Fruit fly (Drosophila melanogaster) whole organism, wandering third instar larva: ENCODE results near the gene lilli.

Experiments
- Abd-B ChIP-seq: fragments of >200 bp; optimal IDR thresholded peaks from 2 replicates; lab custom pipeline; 2017; ENCODE audit warnings: missing biosample characterization, missing genetic modification characterization
- CG32264 ChIP-seq: fragments of 200-800 bp; sonication (Bioruptor generic); optimal IDR thresholded peaks from 2 replicates; lab custom pipeline; 2016; ENCODE audit warnings: missing biosample characterization, missing genetic modification characterization
- CG9705 ChIP-seq: fragments of 200-800 bp; sonication (Bioruptor generic); optimal IDR thresholded peaks from 2 replicates; lab custom pipeline; 2018; ENCODE audit warnings: missing biosample characterization, mild to moderate bottlenecking, missing genetic modification characterization
- Dfd ChIP-seq: fragments of >200 bp; optimal IDR thresholded peaks from 2 replicates; lab custom pipeline; 2017; ENCODE audit warnings: missing biosample characterization, missing genetic modification characterization
- Dif ChIP-seq: fragments of 200-275, 200-300 bp; sonication (Bioruptor generic); optimal IDR thresholded peaks from 2 replicates; lab custom pipeline; 2018; ENCODE audit warnings: missing biosample characterization, missing genetic modification characterization; ENCODE audit not compliant: partially characterized antibody
- GATAd ChIP-seq: sonication (Bioruptor generic); optimal IDR thresholded peaks from 2 replicates; lab custom pipeline; 2016; ENCODE audit warnings: missing biosample characterization, missing genetic modification characterization
- HLH106 ChIP-seq: fragments of 200-800 bp; optimal IDR thresholded peaks from 3 replicates; lab custom pipeline; 2019; ENCODE audit warnings: missing biosample characterization, mild to moderate bottlenecking, missing genetic modification characterization, moderate library complexity
- Hr78 ChIP-seq: fragments of >200 bp; optimal IDR thresholded peaks from 2 replicates; lab custom pipeline; 2017; ENCODE audit warnings: missing biosample characterization, missing genetic modification characterization
- Jra ChIP-seq: sonication (Bioruptor generic); optimal IDR thresholded peaks from 2 replicates; lab custom pipeline; 2016; ENCODE audit warnings: missing biosample characterization, missing genetic modification characterization
- Mio ChIP-seq: sonication (Bioruptor generic); optimal IDR thresholded peaks from 2 replicates; lab custom pipeline; 2016; ENCODE audit warnings: missing biosample characterization, missing genetic modification characterization
- Myc ChIP-seq: fragments of >200 bp; optimal IDR thresholded peaks from 2 replicates; lab custom pipeline; 2017
- N ChIP-seq: fragments of >200 bp; optimal IDR thresholded peaks from 2 replicates; lab custom pipeline; 2018; ENCODE audit warnings: missing biosample characterization, missing external identifiers, missing genetic modification characterization
- Rel ChIP-seq, 2 experiments: fragments of 200-800 bp; sonication (Bioruptor generic) in 1 of 2; optimal IDR thresholded peaks; 2 replicates in 1 of 2; 3 replicates in 1 of 2; lab custom pipeline; 2016 to 2019; ENCODE audit warnings: mild to moderate bottlenecking in 2 of 2, missing biosample characterization in 2 of 2, missing genetic modification characterization in 2 of 2, moderate library complexity in 1 of 2
- Sp1 ChIP-seq: fragments of 200-800 bp; sonication (Bioruptor generic); optimal IDR thresholded peaks from 3 replicates; lab custom pipeline; 2019; ENCODE audit warnings: missing biosample characterization, mild to moderate bottlenecking, missing genetic modification characterization, moderate library complexity
- Vsx2 ChIP-seq: fragments of 200-300, 225-300 bp; sonication (Bioruptor generic); optimal IDR thresholded peaks from 2 replicates; lab custom pipeline; 2018; ENCODE audit warnings: missing biosample characterization, missing genetic modification characterization; ENCODE audit not compliant: partially characterized antibody
- brk ChIP-seq: fragments of 200-800 bp; sonication (Bioruptor generic); optimal IDR thresholded peaks from 2 replicates; lab custom pipeline; 2016; ENCODE audit warnings: missing biosample characterization, mild to moderate bottlenecking, missing genetic modification characterization
- dl ChIP-seq, 2 experiments: fragments of 175-275, 200-275 bp in 1 of 2; fragments of 200-275 bp in 1 of 2; sonication (Bioruptor generic); optimal IDR thresholded peaks; lab custom pipeline; 2018; ENCODE audit warnings: mild to moderate bottlenecking in 2 of 2, missing biosample characterization in 2 of 2, missing genetic modification characterization in 2 of 2, moderate library complexity in 2 of 2; ENCODE audit not compliant: partially characterized antibody in 2 of 2, insufficient read depth in 1 of 2
- dmrt93B ChIP-seq: fragments of 200-800 bp; sonication (Bioruptor generic); optimal IDR thresholded peaks from 2 replicates; lab custom pipeline; 2018; ENCODE audit warnings: missing biosample characterization, mild to moderate bottlenecking, missing genetic modification characterization
- dsf ChIP-seq: sonication (Bioruptor generic); optimal IDR thresholded peaks from 2 replicates; lab custom pipeline; 2016; ENCODE audit warnings: missing biosample characterization, missing genetic modification characterization, borderline replicate concordance
- foxo ChIP-seq, 2 experiments: fragments of 200-800 bp; sonication (Bioruptor generic); optimal IDR thresholded peaks; 2 replicates in 1 of 2; 3 replicates in 1 of 2; lab custom pipeline; 2016 to 2017; ENCODE audit warnings: missing biosample characterization in 2 of 2, missing genetic modification characterization in 2 of 2
- fru ChIP-seq: fragments of 200-800 bp; sonication (Bioruptor generic); optimal IDR thresholded peaks from 3 replicates; lab custom pipeline; 2016; ENCODE audit warnings: missing biosample characterization, mild to moderate bottlenecking, missing genetic modification characterization
- h ChIP-seq: fragments of 200-800 bp; sonication (Bioruptor generic); optimal IDR thresholded peaks from 3 replicates; lab custom pipeline; 2016; ENCODE audit warnings: missing biosample characterization, mild to moderate bottlenecking, missing genetic modification characterization
- jim ChIP-seq: fragments of 175-275, 200-325 bp; sonication (Bioruptor generic); optimal IDR thresholded peaks from 2 replicates; lab custom pipeline; 2016; ENCODE audit warnings: missing biosample characterization, mild to moderate bottlenecking, missing genetic modification characterization
- lola ChIP-seq: fragments of >200 bp; optimal IDR thresholded peaks from 2 replicates; lab custom pipeline; 2017; ENCODE audit warnings: missing biosample characterization, missing genetic modification characterization
- sv ChIP-seq: fragments of 200-800 bp; sonication (Bioruptor generic); optimal IDR thresholded peaks from 3 replicates; lab custom pipeline; 2016; ENCODE audit warnings: missing biosample characterization, missing genetic modification characterization
- woc ChIP-seq: sonication (Bioruptor generic); optimal IDR thresholded peaks from 2 replicates; lab custom pipeline; 2016; ENCODE audit warnings: missing biosample characterization, mild to moderate bottlenecking, missing genetic modification characterization

The lilli gene

dm6 chr2L:2992664-2993174 is 107.0 kb downstream of the lilli start, which contains the start of the genes okr and CG3558:
TSS of gene okr (minus strand) at chr2L:2992759.
TSS of gene CG3558 (plus strand) at chr2L:2992870.
- TF ChIP-seq Rel (GFP tag; optimal IDR thresholded peaks at IDR 0.05; lab: Kevin White, UChicago), result no peak
- peak; percentile 2 for TF ChIP-seq Rel (tag; optimal IDR thresholded peaks at IDR 0.05; lab: Kevin White, UChicago)
- no peak for TF ChIP-seq Mio (GFP tag; lab: Kevin White, UChicago)
- peak; percentile 1 for TF ChIP-seq CG9705 (GFP tag; lab: Kevin White, UChicago)
- peak; percentile 16 for TF ChIP-seq Myc (lab: Kevin White, UChicago)
- peak; percentile 2 for TF ChIP-seq sv (GFP tag; lab: Kevin White, UChicago)
- TF ChIP-seq, all 38 proteins: peak for 4

dm6 chr2L:2993236-2993635 is 107.5 kb downstream of the lilli start:
- TF ChIP-seq dsf, result no peak
- TF ChIP-seq Abd-B (GFP tag; lab: Kevin White, UChicago), result no peak
- no peak for TF ChIP-seq Hr78 (GFP tag; lab: Kevin White, UChicago)
- no peak for TF ChIP-seq Dfd
- TF ChIP-seq jim, result no peak
- no peak for TF ChIP-seq Sp1
- TF ChIP-seq, all 38 proteins: peak for 0

- TF ChIP-seq brk (GFP tag; lab: Kevin White, UChicago), result no peak
- TF ChIP-seq HLH106, result no peak
- TF ChIP-seq N (GFP tag; lab: Kevin White, UChicago), result no peak
- TF ChIP-seq Dif (GFP tag; lab: Kevin White, UChicago), result no peak
- no peak for TF ChIP-seq jim
- TF ChIP-seq GATAd (GFP tag; lab: Kevin White, UChicago), result no peak
- TF ChIP-seq h (GFP tag; lab: Kevin White, UChicago), result no peak
- TF ChIP-seq Sp1, result no peak
- no peak for TF ChIP-seq fru
- TF ChIP-seq Jra (GFP tag; lab: Kevin White, UChicago), result no peak
- TF ChIP-seq foxo (GFP tag; optimal IDR thresholded peaks at IDR 0.05; lab: Kevin White, UChicago), result no peak
- no peak for TF ChIP-seq woc (GFP tag; lab: Kevin White, UChicago)
- no peak for TF ChIP-seq Vsx2 (GFP tag; lab: Kevin White, UChicago)
- no peak for TF ChIP-seq dsf
- no peak for TF ChIP-seq Rel (GFP tag; optimal IDR thresholded peaks at IDR 0.05; lab: Kevin White, UChicago)
- no peak for TF ChIP-seq Rel (tag; optimal IDR thresholded peaks at IDR 0.05; lab: Kevin White, UChicago)
Observed at dm6 chr2L:2993702-2994101, 108.0 kb downstream of the lilli start.

dm6 chr2L:2999113-2999512 is 113.4 kb downstream of the lilli start, which contains the start of gene Ccdc85:
TSS of gene Ccdc85 (plus strand) at chr2L:2999286.
- TF ChIP-seq Jra (GFP tag; lab: Kevin White, UChicago) (peak; percentile 28), Dif (GFP tag; lab: Kevin White, UChicago) (peak; percentile 75), dmrt93B (GFP tag; lab: Kevin White, UChicago) (no peak), Rel (GFP tag; optimal IDR thresholded peaks at IDR 0.05; lab: Kevin White, UChicago) (no peak), Rel (tag; optimal IDR thresholded peaks at IDR 0.05; lab: Kevin White, UChicago) (peak; percentile 39), foxo (GFP tag; optimal IDR thresholded peaks at IDR 0.05; lab: Kevin White, UChicago) (peak in 1 of 2 experiments; percentile 50), h (GFP tag; lab: Kevin White, UChicago) (peak; percentile 6), Myc (lab: Kevin White, UChicago) (peak; percentile 40), CG9705 (GFP tag; lab: Kevin White, UChicago) (no peak), Vsx2 (GFP tag; lab: Kevin White, UChicago) (peak; percentile 60), dl (GFP tag; optimal IDR thresholded peaks at IDR 0.05; lab: Kevin White, UChicago; ENCODE audit: insufficient read depth in 1 of 2, partially characterized antibody in 2 of 2) (peak in 1 of 2 experiments; percentile 3)

dm6 chr2L:2999609-3000008 is 113.9 kb downstream of the lilli start:
- TF ChIP-seq Dif (GFP tag; lab: Kevin White, UChicago) (no peak), fru (no peak), N (GFP tag; lab: Kevin White, UChicago) (no peak), CG32264 (GFP tag; lab: Kevin White, UChicago) (no peak), Rel (GFP tag; optimal IDR thresholded peaks at IDR 0.05; lab: Kevin White, UChicago) (no peak), Rel (tag; optimal IDR thresholded peaks at IDR 0.05; lab: Kevin White, UChicago) (no peak), Myc (lab: Kevin White, UChicago) (no peak)
- TF ChIP-seq, all 38 proteins: peak for 0

- TF ChIP-seq jim, result no peak
- TF ChIP-seq GATAd (GFP tag; lab: Kevin White, UChicago), result no peak
- no peak for TF ChIP-seq Jra (GFP tag; lab: Kevin White, UChicago)
- no peak for TF ChIP-seq lola
- TF ChIP-seq HLH106, result no peak
Observed at dm6 chr2L:3000517-3000934, 114.8 kb downstream of the lilli start.
